Worm (Caenorhabditis elegans) whole organism, dauer: ENCODE results near the gene F02C9.2.

Experiments
- unc-62 ChIP-seq: sonication (generic microtip); optimal IDR thresholded peaks from 2 replicates; lab custom pipeline; 2017; ENCODE audit warnings: missing biosample characterization, missing genetic modification reagents, missing genetic modification characterization

Gene F02C9.2

ce11 chrV:3124912-3125311 lies 8.6 kb upstream of the F02C9.2 start, which contains the start of gene Y73C8C.12:
Gene Y73C8C.12 (plus strand): TSS chrV:3125212.
- TF ChIP-seq unc-62 (GFP tag; lab: Kevin White, UChicago): no peak

ce11 chrV:3127670-3128069 lies 5.8 kb upstream of the F02C9.2 start, which contains the start of gene Y73C8C.10:
Gene Y73C8C.10 (minus strand): TSS chrV:3127770.
- no peak for TF ChIP-seq unc-62 (GFP tag; lab: Kevin White, UChicago)

ce11 chrV:3128803-3129202 lies 4.7 kb upstream of the F02C9.2 start, which contains the start of gene tat-6:
Gene tat-6 (plus strand): TSS chrV:3129103.
- TF ChIP-seq unc-62 (GFP tag; lab: Kevin White, UChicago): no peak

ce11 chrV:3132116-3132515 lies 1.4 kb upstream of the F02C9.2 start:
- no peak for TF ChIP-seq unc-62 (GFP tag; lab: Kevin White, UChicago)

ce11 chrV:3138488-3138887 lies 5.0 kb downstream of the F02C9.2 start, which contains the start of the genes irld-3 and F02C9.1:
Gene irld-3 (minus strand): TSS chrV:3138588.
Gene F02C9.1 (plus strand): TSS chrV:3138703.
- TF ChIP-seq unc-62 (GFP tag; lab: Kevin White, UChicago): no peak

ce11 chrV:3141190-3141589 lies 7.7 kb downstream of the F02C9.2 start, which contains the start of gene srab-9:
Gene srab-9 (minus strand): TSS chrV:3141290.
- no peak for TF ChIP-seq unc-62 (GFP tag; lab: Kevin White, UChicago)

ce11 chrV:3144494-3144893 lies 11.0 kb downstream of the F02C9.2 start, which contains the start of gene srab-10:
Gene srab-10 (minus strand): TSS chrV:3144594.
- no peak for TF ChIP-seq unc-62 (GFP tag; lab: Kevin White, UChicago)

- TF ChIP-seq unc-62 (GFP tag; lab: Kevin White, UChicago): no peak
Measured at ce11 chrV:3145241-3145640, 11.7 kb downstream of the F02C9.2 start.

ce11 chrV:3146932-3147331 lies 13.4 kb downstream of the F02C9.2 start, which contains the start of gene srab-11:
Gene srab-11 (minus strand): TSS chrV:3147032.
- no peak for TF ChIP-seq unc-62 (GFP tag; lab: Kevin White, UChicago)

ce11 chrV:3149910-3150428 lies 16.5 kb downstream of the F02C9.2 start:
- TF ChIP-seq unc-62 (GFP tag; lab: Kevin White, UChicago): no peak

ce11 chrV:3151862-3152261 lies 18.4 kb downstream of the F02C9.2 start, which contains the start of gene srab-6:
Gene srab-6 (minus strand): TSS chrV:3151962.
- TF ChIP-seq unc-62 (GFP tag; lab: Kevin White, UChicago): no peak

ce11 chrV:3155072-3155471 lies 21.6 kb downstream of the F02C9.2 start, which contains the start of gene srab-7:
Gene srab-7 (minus strand): TSS chrV:3155172.
- TF ChIP-seq unc-62 (GFP tag; lab: Kevin White, UChicago): no peak

- no peak for TF ChIP-seq unc-62 (GFP tag; lab: Kevin White, UChicago)
Measured at ce11 chrV:3156786-3157185, 23.3 kb downstream of the F02C9.2 start, which contains the start of gene exh-1. Gene exh-1 (plus strand): TSS chrV:3157086.

ce11 chrV:3158379-3158778 lies 24.9 kb downstream of the F02C9.2 start:
- TF ChIP-seq unc-62 (GFP tag; lab: Kevin White, UChicago): no peak

- no peak for TF ChIP-seq unc-62 (GFP tag; lab: Kevin White, UChicago)
Measured at ce11 chrV:3159252-3159651, 25.7 kb downstream of the F02C9.2 start, which contains the start of gene C36C5.12. Gene C36C5.12 (minus strand): TSS chrV:3159352.

- no peak for TF ChIP-seq unc-62 (GFP tag; lab: Kevin White, UChicago)
Measured at ce11 chrV:3162299-3162698, 28.8 kb downstream of the F02C9.2 start.

ce11 chrV:3163143-3163542 lies 29.6 kb downstream of the F02C9.2 start:
- TF ChIP-seq unc-62 (GFP tag; lab: Kevin White, UChicago): no peak
